Fruit fly (Drosophila melanogaster): ENCODE data around the gene Pi4KIIIalpha.

Pi4KIIIalpha gene

DNA sequence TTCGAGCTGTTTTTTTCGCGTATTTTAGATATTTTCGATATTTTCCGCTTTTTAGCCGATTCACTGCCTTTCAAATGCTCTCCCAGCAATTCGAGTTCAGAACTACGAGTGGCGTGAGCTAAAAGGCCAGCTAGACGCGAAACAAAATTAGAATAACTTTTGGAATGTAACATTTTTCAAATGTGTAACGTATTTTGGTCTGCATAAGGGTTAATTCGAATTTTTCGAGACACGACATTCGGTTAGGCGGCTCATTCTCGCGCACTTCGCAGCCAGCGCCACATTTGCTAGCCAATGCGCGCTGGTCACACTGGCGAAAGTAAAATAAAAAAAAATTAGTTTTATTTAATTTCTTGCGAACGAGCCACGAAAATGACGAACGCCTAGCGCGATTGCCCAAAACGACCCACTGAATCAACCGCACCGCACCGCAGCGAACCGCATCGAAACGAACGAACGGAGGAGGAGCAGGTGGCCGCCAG lies at the start of gene Pi4KIIIalpha, which contains the start of gene brv3:
Gene Pi4KIIIalpha (plus strand): TSS at position 280 of the 482 bp plus-strand sequence.
Gene brv3 (minus strand): TSS at position 51 of the 482 bp plus-strand sequence.
- no peak for TF ChIP-seq noc (tag; optimal IDR thresholded peaks at IDR 0.05)

DNA sequence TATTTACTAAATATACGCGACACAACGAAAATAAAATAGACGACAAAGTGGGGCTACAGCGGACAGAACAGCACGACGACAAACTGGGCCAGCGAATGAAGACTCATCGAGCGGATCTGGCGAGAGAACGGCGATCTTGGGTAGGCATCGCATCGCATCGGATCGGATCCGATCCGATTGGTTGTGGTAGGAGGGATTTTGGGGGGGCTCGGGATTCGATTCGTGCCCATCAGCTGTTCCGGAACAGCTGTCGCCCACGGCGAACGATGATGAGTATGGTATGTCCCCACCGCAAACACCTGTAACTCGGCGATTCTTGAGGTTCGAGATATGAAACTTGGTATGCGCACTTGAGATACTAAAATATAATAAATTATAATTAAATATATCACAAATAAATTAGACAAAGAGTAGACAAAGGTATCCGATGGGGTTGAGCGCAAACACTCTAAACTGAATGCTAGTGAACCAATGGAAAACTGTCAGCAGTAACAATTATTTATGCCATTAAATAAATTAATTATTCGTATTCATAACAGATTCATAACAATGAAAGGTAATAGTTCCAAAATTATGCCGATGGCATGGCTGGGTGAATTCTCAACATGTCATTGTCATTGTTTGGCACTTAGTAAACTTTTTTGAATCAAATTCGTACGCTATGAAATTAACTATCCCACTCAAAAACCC lies 44.1 kb upstream of the Pi4KIIIalpha start, which contains the start of the genes Vha36-3 and AANATL7:
Gene Vha36-3 (minus strand): TSS at position 242 of the 690 bp plus-strand sequence.
Gene AANATL7 (plus strand): TSS at position 640 of the 690 bp plus-strand sequence.
- TF ChIP-seq noc (tag; optimal IDR thresholded peaks at IDR 0.05): no peak

DNA sequence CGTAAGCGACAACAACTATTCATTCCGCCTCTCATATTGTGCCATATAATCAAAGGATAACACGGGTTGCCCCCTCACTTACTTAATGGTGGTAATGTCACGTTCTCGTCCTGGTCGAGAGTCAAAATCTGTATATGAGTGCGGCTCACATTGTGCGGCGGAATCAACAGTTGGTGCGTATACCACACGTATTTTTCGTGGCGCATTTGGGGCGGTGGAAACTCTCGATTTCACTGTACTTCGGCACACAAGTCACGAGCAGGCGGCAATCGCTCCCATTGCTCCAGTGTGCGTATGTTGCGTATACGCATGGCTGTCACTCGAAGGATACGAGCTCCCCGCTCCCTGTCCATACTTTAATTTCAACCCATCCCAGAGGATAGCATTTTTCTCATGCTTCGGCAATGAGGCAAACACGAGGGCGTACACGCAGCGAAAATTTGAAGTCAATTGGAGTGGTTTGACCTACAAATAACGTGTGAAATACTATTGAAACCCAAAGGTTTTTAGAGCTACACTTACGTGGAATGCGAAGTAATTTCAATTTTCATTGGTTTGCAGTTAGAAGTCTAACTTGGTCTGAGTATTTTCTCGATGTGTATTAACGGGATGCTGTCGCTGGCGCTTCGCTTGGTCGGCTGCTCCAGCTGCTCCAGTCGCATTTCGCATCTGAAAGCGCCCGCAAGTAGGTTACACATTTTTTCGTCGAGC lies 42.7 kb upstream of the Pi4KIIIalpha start:
- TF ChIP-seq noc (tag; optimal IDR thresholded peaks at IDR 0.05): peak; percentile 0

DNA sequence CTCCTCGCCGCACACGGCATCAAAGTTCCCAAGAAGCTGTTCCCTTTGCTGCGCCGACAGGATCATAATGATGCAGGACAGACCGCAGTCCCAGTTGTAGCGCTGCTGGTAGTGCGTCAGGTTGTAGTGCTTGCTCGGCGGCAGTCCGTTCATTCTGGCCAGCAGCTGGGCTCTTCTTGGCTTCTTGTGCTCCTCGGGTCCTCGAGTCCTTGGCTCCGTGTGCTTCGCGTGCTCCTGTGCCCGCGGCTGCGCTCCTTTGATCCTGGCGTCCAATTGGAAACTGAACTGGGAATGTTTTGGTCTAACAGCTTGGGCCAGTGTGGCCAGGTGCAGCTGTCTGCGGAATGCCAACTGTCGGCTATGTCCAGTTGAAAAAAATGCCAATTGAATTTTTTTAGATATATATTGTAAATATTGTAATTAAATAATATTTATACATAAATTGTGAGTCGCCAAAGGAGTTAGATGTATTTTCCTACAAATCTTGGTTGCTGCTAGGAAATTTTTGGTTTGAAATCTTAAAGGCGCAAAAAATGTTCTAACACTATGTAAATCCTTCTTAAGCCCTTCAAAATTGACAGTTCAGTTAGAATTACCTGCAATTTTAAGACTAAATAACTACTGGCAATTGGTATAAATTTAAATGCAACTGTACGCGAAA lies 39.4 kb upstream of the Pi4KIIIalpha start, which contains the start of gene CG13760:
Gene CG13760 (minus strand): TSS at position 645 of the 661 bp plus-strand sequence.
- no peak for TF ChIP-seq noc (tag; optimal IDR thresholded peaks at IDR 0.05)

DNA sequence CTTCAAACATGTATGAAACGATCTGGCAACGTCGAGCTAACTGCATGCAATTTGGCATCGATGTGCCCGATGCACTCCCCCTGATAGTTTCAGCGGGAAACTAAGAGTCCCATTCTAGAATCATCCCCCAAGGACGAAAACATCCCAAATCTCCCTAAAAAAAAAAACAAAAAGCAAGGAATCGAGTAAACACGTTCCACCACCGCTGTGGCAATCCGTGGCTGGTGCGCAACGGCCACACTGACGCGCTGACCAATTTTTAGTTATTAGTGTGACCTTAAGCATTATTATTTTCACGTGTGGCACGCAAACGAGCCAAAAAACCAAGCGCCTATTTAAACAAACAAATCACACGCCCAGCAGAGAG lies 38.9 kb upstream of the Pi4KIIIalpha start, which contains the start of gene wds:
Gene wds (plus strand): TSS at position 265 of the 367 bp plus-strand sequence.
- no peak for TF ChIP-seq noc (tag; optimal IDR thresholded peaks at IDR 0.05)

DNA sequence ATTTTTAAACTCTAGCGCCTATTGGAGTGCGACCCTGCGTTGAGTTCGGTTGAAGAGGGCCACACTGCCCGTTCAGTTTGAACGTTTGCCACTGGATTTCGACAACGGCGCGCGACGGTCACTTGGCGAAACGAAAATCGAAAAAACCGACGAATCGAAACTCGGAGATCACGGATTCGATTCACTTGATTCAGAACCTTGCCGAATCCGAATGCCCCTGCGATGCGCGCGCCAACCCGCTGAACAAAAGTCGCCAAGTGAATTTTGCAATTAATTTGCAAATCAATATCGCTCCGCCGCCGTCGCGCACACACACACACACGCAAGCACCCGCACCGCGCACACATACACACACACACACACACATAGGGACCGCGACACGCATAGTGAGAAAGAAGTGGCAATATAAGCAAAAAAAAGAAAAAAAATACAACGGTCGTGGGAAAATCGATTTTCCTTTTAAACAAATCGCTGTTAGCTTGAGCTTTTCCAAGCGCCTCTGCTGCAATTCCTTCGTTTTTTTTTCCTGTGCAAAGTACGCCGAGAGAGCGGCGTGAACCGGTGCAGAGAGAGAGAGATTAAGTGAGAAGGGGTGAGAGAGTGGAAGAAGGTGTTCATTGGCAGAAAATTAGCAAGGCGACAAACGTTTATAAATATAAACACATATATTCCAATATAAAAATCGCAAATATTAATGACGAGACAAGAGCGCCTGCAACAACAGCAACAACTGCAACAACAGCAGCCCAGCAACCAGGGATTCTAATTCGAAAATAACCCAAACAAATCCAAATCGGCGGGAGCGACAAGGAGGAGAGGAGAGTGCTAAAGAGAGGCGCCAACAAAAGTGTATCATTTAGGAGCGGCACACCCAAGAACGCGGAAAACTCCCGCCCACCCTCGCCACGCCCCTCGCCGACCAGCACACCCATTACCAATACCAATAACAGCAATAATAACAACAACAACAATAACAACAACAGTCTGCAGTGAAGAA lies 35.9 kb upstream of the Pi4KIIIalpha start, which contains the start of gene egh:
Gene egh (plus strand): TSS at position 89 of the 997 bp plus-strand sequence.
- TF ChIP-seq noc (tag; optimal IDR thresholded peaks at IDR 0.05): peak; percentile 31

DNA sequence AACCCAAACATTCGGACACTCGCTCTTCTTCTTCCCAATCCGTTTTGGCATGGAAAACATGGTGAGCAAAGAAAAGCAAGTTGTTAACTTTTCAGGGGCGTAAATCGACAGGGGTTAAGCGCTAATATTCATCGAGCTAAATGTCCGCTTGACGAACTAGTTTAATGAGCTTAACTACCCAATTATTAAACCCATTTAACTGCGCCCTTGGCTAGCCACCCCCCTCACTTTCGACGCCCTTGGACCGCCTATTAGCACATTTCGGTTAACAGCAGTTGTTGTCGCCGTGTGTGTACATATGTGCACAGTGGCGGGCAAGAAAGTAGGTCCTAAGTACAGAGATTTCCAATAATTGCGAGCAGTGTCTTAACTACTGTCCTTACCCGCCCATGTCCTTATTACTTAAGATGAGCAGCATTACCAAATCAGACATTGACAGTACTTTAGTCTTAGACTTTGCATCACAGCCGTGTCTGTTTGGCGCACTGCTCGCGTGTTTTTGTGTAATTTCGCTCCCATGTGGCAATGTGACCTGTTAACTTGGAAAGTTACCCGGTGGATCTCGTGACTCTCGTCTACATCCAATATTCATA lies 35.1 kb upstream of the Pi4KIIIalpha start:
- peak; percentile 94 for TF ChIP-seq noc (tag; optimal IDR thresholded peaks at IDR 0.05)

DNA sequence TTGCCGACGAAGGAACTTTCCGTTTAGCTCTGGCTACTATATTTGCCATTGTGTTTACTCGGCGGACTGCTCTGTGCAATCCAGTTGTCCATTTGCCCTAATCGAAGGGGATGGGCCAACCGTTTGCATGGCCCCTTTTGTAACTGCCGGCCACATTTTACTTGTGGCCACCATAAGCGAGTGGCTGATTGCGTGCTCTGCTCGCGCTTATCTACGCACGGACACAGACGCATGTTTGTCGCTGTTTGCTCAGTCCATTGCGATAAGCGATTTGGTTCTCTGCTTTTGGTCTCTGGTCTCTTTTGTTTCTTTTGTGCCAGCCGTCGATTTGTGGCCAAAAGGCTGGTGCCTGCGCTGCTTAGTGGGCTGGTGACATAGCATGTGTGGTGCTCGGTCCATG lies 34.0 kb upstream of the Pi4KIIIalpha start:
- TF ChIP-seq noc (tag; optimal IDR thresholded peaks at IDR 0.05): no peak

DNA sequence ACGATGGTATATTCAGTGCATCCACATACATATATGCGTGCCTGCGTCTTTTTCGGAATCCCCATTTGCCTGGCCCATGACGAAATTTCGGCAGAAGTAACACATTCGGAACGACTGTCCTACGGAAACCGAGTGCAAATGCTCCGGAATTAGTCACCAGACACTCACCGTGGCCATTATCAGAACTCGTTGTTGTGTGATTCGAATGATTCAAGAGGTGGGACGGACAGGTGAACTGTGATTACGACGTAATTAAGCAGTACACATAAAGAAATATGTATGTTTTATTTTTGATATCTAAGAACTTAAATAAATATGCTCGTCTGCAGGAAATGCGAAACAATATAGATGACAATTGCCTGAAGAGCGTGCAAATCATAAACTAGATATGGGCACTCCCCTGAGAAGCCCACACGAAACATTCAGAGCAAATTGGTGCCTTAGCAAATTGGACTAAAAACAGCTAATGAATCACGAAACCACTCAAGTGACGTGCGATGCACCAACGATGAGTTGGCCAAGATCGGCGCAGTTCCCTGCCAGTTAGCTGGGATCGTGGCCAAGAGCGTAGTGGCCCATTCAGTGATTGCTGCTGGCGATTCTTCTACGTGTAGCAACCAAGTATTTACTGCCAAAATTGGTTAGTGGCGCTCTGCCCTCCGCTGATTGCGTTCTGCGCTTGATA lies 33.1 kb upstream of the Pi4KIIIalpha start:
- peak; percentile 86 for TF ChIP-seq noc (tag; optimal IDR thresholded peaks at IDR 0.05)

DNA sequence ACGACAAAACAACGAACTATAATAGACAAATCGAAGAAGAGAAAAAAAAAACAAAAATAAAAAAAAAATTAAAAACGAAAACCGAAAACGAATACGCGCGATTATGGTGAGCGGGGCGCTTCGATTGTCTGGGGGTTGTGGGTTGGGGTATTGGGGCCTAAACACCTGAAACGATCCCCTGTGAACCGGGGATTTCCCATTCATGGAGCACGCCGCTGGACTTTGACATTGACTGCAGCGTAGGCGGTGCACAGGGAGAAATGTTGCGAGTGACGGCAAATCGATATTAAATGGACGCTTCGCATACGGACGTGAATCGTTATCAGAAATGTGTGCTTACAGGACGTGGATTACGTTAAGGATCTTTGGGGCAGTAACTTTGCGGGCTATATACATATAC lies 32.4 kb upstream of the Pi4KIIIalpha start:
- no peak for TF ChIP-seq noc (tag; optimal IDR thresholded peaks at IDR 0.05)

DNA sequence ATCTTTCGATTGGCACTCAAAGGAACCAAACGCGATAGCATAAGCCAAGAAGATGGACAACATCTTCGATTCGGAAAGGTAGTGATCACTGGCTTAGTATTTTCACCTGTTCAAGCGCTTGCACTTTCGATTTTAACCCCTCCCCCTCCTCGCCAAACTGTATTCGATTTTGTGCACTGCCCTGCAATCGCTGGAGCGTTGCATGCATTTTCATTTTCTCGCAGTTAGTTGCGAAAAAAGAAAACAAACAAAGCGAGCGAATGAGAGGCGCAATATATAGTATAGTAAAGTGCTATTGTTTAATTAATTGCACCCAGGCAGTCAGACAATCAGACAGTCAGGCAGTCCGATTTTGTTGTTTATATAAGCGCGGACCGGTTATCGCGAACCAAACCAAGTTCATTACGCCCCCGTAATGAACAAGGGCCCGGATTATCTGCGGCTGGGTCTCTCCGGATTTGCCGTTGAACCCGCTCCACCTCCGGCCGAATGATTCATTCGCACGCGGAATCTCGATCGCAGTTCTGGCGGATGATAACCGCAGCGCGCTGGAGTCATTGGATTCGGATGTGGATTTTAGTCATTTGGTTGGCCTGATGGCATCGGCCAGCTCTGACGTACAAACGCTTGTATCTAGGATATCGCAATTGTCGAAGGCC lies 31.4 kb upstream of the Pi4KIIIalpha start:
- no peak for TF ChIP-seq noc (tag; optimal IDR thresholded peaks at IDR 0.05)

DNA sequence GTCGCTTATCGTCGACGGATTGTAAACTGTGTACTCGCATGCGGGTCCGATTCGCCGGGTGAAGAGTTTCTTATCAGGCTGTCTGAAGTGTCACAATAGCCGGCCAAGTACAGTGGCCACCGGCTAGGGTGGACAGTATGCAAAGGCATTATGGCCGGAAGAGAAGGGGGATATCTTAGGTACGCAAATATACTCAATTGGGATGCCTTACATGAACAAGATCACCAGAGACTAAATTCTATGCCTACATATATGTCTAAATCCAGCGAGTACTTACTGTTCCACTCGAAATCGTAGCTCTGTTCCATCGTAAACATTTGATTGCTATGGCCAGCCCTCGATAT lies 30.9 kb upstream of the Pi4KIIIalpha start:
- peak; percentile 96 for TF ChIP-seq noc (tag; optimal IDR thresholded peaks at IDR 0.05)

DNA sequence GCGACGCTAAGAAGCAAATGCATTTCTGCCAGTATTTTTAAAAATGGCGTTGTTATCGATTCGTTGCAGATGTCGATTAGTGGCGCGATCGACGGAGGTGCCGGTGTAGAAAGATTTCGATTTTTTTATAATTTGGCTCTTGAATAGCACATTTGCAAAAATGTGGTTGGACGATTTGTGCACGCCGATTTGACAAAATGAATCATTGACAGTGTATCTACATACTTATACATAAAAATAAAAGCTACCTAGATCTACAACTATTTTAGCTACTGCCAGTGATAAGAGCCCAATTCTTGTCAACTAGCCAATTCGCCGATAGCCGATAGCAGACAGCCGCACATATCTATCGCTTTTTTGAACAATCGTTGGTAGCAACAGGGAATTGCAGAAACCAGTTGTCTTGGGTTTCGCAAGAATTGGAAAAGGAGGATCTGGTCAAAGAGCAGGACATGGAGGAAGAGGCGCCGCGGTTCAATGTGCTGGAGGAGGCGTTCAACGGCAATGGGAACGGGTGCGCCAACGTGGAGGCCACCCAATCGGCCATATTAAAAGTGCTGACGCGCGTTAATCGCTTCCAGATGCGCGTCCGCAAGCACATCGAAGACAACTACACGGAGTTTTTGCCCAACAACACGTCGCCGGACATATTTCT lies 20.6 kb upstream of the Pi4KIIIalpha start, which contains the start of the genes Klp3A and Zw10:
Gene Klp3A (minus strand): TSS at position 202 of the 655 bp plus-strand sequence.
Gene Zw10 (plus strand): TSS at position 347 of the 655 bp plus-strand sequence.
- peak; percentile 20 for TF ChIP-seq noc (tag; optimal IDR thresholded peaks at IDR 0.05)
